Worm (Caenorhabditis elegans) whole organism, midembryonic: Measurements from ENCODE around the gene ZK512.10.

ENCODE experiments used
- T22C8.4 ChIP-seq: fragments of 200-800 bp; sonication (Bioruptor generic); IDR thresholded peaks from 2 replicates; pipeline ENCODE4 v1.3.6; 2022; ENCODE audit warnings: missing genetic modification characterization, missing compliant biosample characterization
- cog-1 ChIP-seq: sonication (generic microtip); optimal IDR thresholded peaks from 2 replicates; lab custom pipeline; 2016; ENCODE audit warnings: missing genetic modification characterization, missing compliant biosample characterization
- flt-1 ChIP-seq: fragments of 200-800 bp; sonication (Bioruptor generic); IDR thresholded peaks from 2 replicates; pipeline ENCODE4 v1.3.6; 2022; ENCODE audit warnings: missing genetic modification characterization, missing compliant biosample characterization
- klf-2 ChIP-seq: fragments of 200-800 bp; sonication (Bioruptor generic); conservative IDR thresholded peaks from 2 replicates; pipeline ENCODE4 v1.3.6; 2022; ENCODE audit warnings: missing genetic modification reagents, missing genetic modification characterization, missing compliant biosample characterization
- med-1 ChIP-seq: sonication (generic microtip); optimal IDR thresholded peaks from 2 replicates; lab custom pipeline; 2017; ENCODE audit warnings: missing genetic modification characterization, mild to moderate bottlenecking, missing compliant biosample characterization, antibody characterized with exemption, missing genetic modification reagents; ENCODE audit not compliant: insufficient read depth
- ref-1 ChIP-seq: fragments of 200-800 bp; sonication (Bioruptor generic); conservative IDR thresholded peaks from 2 replicates; pipeline ENCODE4 v1.3.6; 2022; ENCODE audit warnings: missing genetic modification reagents, missing genetic modification characterization, missing compliant biosample characterization
- tab-1 ChIP-seq: fragments of 200-800 bp; sonication (Bioruptor generic); IDR thresholded peaks from 2 replicates; pipeline ENCODE4 v1.3.6; 2022; ENCODE audit warnings: missing genetic modification characterization, missing compliant biosample characterization
- ztf-23 ChIP-seq: fragments of 200-800 bp; sonication (Bioruptor generic); IDR thresholded peaks from 2 replicates; pipeline ENCODE4 v1.3.6; 2022; ENCODE audit warnings: missing genetic modification reagents, missing genetic modification characterization, missing compliant biosample characterization
- ztf-29 ChIP-seq: fragments of 200-800 bp; sonication (Bioruptor generic); IDR thresholded peaks from 2 replicates; pipeline ENCODE4 v1.3.6; 2022; ENCODE audit warnings: missing genetic modification reagents, missing genetic modification characterization, missing compliant biosample characterization

DNA sequence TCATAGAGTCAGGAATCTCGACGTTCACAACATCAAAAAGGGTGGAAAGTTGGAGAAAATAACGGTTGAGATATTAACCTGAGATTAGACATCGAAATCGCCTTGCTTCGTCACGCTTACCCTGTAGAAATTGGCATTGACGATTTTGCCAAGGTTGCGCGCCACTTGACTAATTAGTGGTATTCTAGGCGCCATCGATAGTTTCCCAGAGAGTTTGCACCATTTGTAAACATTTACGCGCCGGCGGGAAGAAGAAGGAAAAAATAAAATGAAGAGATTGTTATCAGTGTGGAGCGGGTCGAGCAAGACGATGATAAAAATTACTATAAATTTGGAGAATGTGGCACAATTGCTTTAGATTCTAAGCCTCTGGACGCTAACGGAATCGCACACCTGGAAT, 20.4 kb upstream of the ZK512.10 start:
- TF ChIP-seq flt-1 (GFP tag; lab: Robert Waterston, UW) (no peak), ztf-23 (GFP tag; lab: Robert Waterston, UW) (no peak), tab-1 (GFP tag; lab: Robert Waterston, UW) (no peak), ref-1 (GFP tag; lab: Robert Waterston, UW) (no peak), klf-2 (GFP tag; lab: Robert Waterston, UW) (no peak), med-1 (GFP tag; lab: Kevin White, UChicago) (no peak), ztf-29 (no peak), cog-1 (tag; lab: Kevin White, UChicago) (no peak), T22C8.4 (GFP tag; lab: Robert Waterston, UW) (no peak)
